Worm (Caenorhabditis elegans) whole organism, L4/young adult: ENCODE results near the gene R10E11.6.

Source experiments
- W03F9.2 ChIP-seq: fragments of 150-350 bp; optimal IDR thresholded peaks from 2 replicates; lab custom pipeline; 2014; ENCODE audit warnings: missing biosample characterization, missing genetic modification characterization
- dao-5 ChIP-seq: sonication (generic microtip); optimal IDR thresholded peaks from 2 replicates; lab custom pipeline; 2016; ENCODE audit warnings: missing genotype, missing genetic modification characterization, moderate library complexity, missing compliant biosample characterization
- him-1 ChIP-seq: sonication (generic microtip); optimal IDR thresholded peaks from 2 replicates; lab custom pipeline; 2016; ENCODE audit warnings: missing genotype, missing genetic modification reagents, missing genetic modification characterization, missing compliant biosample characterization

DNA sequence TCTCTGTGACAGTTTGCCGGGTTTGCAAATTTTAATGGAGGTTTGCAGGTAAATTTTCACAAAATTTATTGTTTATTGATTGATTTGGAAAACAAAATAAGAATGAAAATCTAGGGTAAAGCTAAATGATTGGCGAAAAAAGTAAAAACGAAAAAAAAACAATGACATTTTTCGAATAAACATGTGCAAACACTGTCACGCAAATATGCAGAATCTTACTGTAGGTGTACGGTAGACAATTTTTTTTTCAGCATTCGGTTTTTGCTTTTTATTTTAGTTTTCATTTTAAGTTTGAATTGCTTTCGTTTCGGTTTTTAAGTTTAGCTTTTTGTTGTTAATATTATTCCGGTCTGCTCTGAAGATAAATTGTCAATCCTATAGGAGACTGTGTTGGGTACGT, 35.1 kb downstream of the R10E11.6 start:
- no peak for TF ChIP-seq him-1 (tag; lab: Kevin White, UChicago)
- no peak for TF ChIP-seq dao-5
- TF ChIP-seq W03F9.2 (tag; lab: Kevin White, UChicago) = peak; percentile 61
